Fruit fly (Drosophila melanogaster) Kc167 (cell line): ENCODE measurements around the gene CG6972.
A peak's percentile ranks its signal among the peaks of the same experiment; 100 is the strongest.

Experiments used
- Myc ChIP-seq: fragments of >200 bp; optimal IDR thresholded peaks from 2 replicates; lab custom pipeline; 2017; ENCODE audit warnings: missing external identifiers
- Sin3A ChIP-seq: fragments of >200 bp; optimal IDR thresholded peaks from 2 replicates; lab custom pipeline; 2018; ENCODE audit warnings: missing external identifiers
- h ChIP-seq: fragments of >200 bp; optimal IDR thresholded peaks from 3 replicates; lab custom pipeline; 2018; ENCODE audit warnings: missing external identifiers
- insv ChIP-seq: fragments of >200 bp; optimal IDR thresholded peaks from 3 replicates; lab custom pipeline; 2018; ENCODE audit warnings: missing external identifiers
- psq ChIP-seq: fragments of >200 bp; optimal IDR thresholded peaks from 2 replicates; lab custom pipeline; 2017; ENCODE audit warnings: missing external identifiers
- ttk ChIP-seq: sonication (Bioruptor generic); optimal IDR thresholded peaks from 2 replicates; lab custom pipeline; 2017; ENCODE audit warnings: missing external identifiers

Gene CG6972

dm6 chr3R:22718937-22719606 is 17.3 kb downstream of the CG6972 start:
- TF ChIP-seq insv: no peak
- no peak for TF ChIP-seq Sin3A (lab: Kevin White, UChicago)
- TF ChIP-seq h (lab: Kevin White, UChicago): no peak
- TF ChIP-seq psq (lab: Kevin White, UChicago): no peak
- TF ChIP-seq Myc (lab: Kevin White, UChicago): no peak
- no peak for TF ChIP-seq ttk

- TF ChIP-seq Myc (lab: Kevin White, UChicago) (no peak), Sin3A (lab: Kevin White, UChicago) (no peak), psq (lab: Kevin White, UChicago) (no peak), ttk (no peak), insv (no peak), h (lab: Kevin White, UChicago) (no peak)
Observed at dm6 chr3R:22719607-22719949, 17.8 kb downstream of the CG6972 start.

- TF ChIP-seq insv: no peak
- TF ChIP-seq psq (lab: Kevin White, UChicago): peak; percentile 23
Observed at dm6 chr3R:22720808-22721306, 19.1 kb downstream of the CG6972 start, which contains the start of gene wge. Gene wge, minus strand, starts transcription at chr3R:22721150.

dm6 chr3R:22724149-22724973 is 22.6 kb downstream of the CG6972 start, which contains the start of gene Irp-1A:
Gene Irp-1A, minus strand, starts transcription at chr3R:22724587.
- TF ChIP-seq h (lab: Kevin White, UChicago) (no peak), insv (no peak), psq (lab: Kevin White, UChicago) (no peak), ttk (no peak), Sin3A (lab: Kevin White, UChicago) (no peak), Myc (lab: Kevin White, UChicago) (no peak)

- TF ChIP-seq psq (lab: Kevin White, UChicago): peak; percentile 73
- TF ChIP-seq Myc (lab: Kevin White, UChicago): no peak
Observed at dm6 chr3R:22726031-22726770, 24.4 kb downstream of the CG6972 start, which contains the start of gene RNF220. Gene RNF220, minus strand, starts transcription at chr3R:22726414.

dm6 chr3R:22726771-22727455 is 25.1 kb downstream of the CG6972 start, which contains the start of gene CG45049:
Gene CG45049, plus strand, starts transcription at chr3R:22726967.
- TF ChIP-seq h (lab: Kevin White, UChicago) (no peak), ttk (no peak)

dm6 chr3R:22727456-22727833 is 25.6 kb downstream of the CG6972 start:
- no peak for TF ChIP-seq Sin3A (lab: Kevin White, UChicago)
- no peak for TF ChIP-seq ttk
- TF ChIP-seq Myc (lab: Kevin White, UChicago): no peak
- TF ChIP-seq h (lab: Kevin White, UChicago): no peak
- TF ChIP-seq psq (lab: Kevin White, UChicago): no peak
- TF ChIP-seq insv: no peak

- no peak for TF ChIP-seq Myc (lab: Kevin White, UChicago)
- TF ChIP-seq h (lab: Kevin White, UChicago): no peak
- no peak for TF ChIP-seq psq (lab: Kevin White, UChicago)
- no peak for TF ChIP-seq insv
Observed at dm6 chr3R:22727857-22728256, 26.1 kb downstream of the CG6972 start.

- TF ChIP-seq h (lab: Kevin White, UChicago): no peak
Observed at dm6 chr3R:22732995-22733394, 31.2 kb downstream of the CG6972 start.

dm6 chr3R:22733751-22734150 is 31.9 kb downstream of the CG6972 start, which contains the start of gene Takl2:
Gene Takl2, minus strand, starts transcription at chr3R:22733851.
- no peak for TF ChIP-seq Myc (lab: Kevin White, UChicago)
- no peak for TF ChIP-seq Sin3A (lab: Kevin White, UChicago)
- TF ChIP-seq psq (lab: Kevin White, UChicago): no peak
- no peak for TF ChIP-seq ttk
- no peak for TF ChIP-seq h (lab: Kevin White, UChicago)
- TF ChIP-seq insv: no peak

- no peak for TF ChIP-seq Myc (lab: Kevin White, UChicago)
- TF ChIP-seq psq (lab: Kevin White, UChicago): no peak
- no peak for TF ChIP-seq ttk
- no peak for TF ChIP-seq h (lab: Kevin White, UChicago)
- no peak for TF ChIP-seq Sin3A (lab: Kevin White, UChicago)
- TF ChIP-seq insv: no peak
Observed at dm6 chr3R:22740930-22741329, 39.1 kb downstream of the CG6972 start, which contains the start of the genes Dcr-1 and CG6985. Gene Dcr-1, minus strand, starts transcription at chr3R:22741091. Gene CG6985, plus strand, starts transcription at chr3R:22741150.

- TF ChIP-seq ttk (no peak), Sin3A (lab: Kevin White, UChicago) (no peak), Myc (lab: Kevin White, UChicago) (no peak), insv (no peak), h (lab: Kevin White, UChicago) (no peak), psq (lab: Kevin White, UChicago) (no peak)
Observed at dm6 chr3R:22745432-22745831, 43.6 kb downstream of the CG6972 start, which contains the start of the genes vret and HP1c. Gene vret, minus strand, starts transcription at chr3R:22745581. Gene HP1c, plus strand, starts transcription at chr3R:22745620.
